Fruit fly (Drosophila melanogaster): ENCODE results near the gene Med.

The Med gene

DNA sequence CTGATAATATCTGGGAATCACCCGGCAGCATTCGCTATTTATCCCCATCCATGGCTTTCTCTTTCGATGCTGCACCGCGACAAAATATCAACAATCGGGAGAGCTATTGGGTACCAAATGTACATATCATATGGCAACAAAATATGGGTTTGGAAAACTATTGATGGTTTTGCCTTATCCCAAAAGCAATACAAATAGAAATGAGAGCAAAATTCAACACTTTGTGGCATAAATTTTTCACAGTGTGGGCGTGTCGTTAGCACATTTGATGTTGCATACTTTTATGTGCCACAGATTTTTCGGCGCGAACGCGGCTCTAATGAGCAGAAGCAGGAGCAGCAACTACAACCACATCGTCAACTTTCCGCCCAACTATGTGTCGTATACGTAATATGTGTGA is 21.5 kb downstream of the Med start (continued):
- no peak for TF ChIP-seq Hey (tag; optimal IDR thresholded peaks at IDR 0.05)
- no peak for TF ChIP-seq Aef1 (GFP tag; IDR thresholded peaks at IDR 0.05)
- TF ChIP-seq p53 (GFP tag; optimal IDR thresholded peaks at IDR 0.05), result no peak
- no peak for TF ChIP-seq hth (optimal IDR thresholded peaks at IDR 0.05)
- no peak for TF ChIP-seq crc (GFP tag; optimal IDR thresholded peaks at IDR 0.05)
- TF ChIP-seq Dip3 (GFP tag; optimal IDR thresholded peaks at IDR 0.05), result no peak
- TF ChIP-seq gt (GFP tag; IDR thresholded peaks at IDR 0.05), result no peak
- 0 out of 2 replicates have a peak, but pooled peaks have one; percentile 9 for TF ChIP-seq seq (GFP tag; IDR thresholded peaks at IDR 0.05)
- TF ChIP-seq psq (GFP tag; optimal IDR thresholded peaks at IDR 0.05), result no peak
- no peak for TF ChIP-seq cato (GFP tag; optimal IDR thresholded peaks at IDR 0.05; ENCODE audit: borderline replicate concordance)
- no peak for TF ChIP-seq CG3163 (GFP tag; optimal IDR thresholded peaks at IDR 0.05)
- no peak for TF ChIP-seq CG10462 (GFP tag; optimal IDR thresholded peaks at IDR 0.05)
- TF ChIP-seq Ptx1 (GFP tag; IDR thresholded peaks at IDR 0.05), result 0 out of 2 replicates have a peak, but pooled peaks have one; percentile 26
- no peak for TF ChIP-seq Atf-2 (GFP tag; optimal IDR thresholded peaks at IDR 0.05)
- TF ChIP-seq dan (GFP tag; IDR thresholded peaks at IDR 0.05), result no peak
- TF ChIP-seq pita (GFP tag; optimal IDR thresholded peaks at IDR 0.05), result no peak
- no peak for TF ChIP-seq CG14860 (GFP tag; IDR thresholded peaks at IDR 0.05; ENCODE audit: partially characterized antibody)
- no peak for TF ChIP-seq CoRest (tag; optimal IDR thresholded peaks at IDR 0.05)
- TF ChIP-seq Optix (GFP tag; IDR thresholded peaks at IDR 0.05), result 0 out of 3 replicates have a peak, but pooled peaks have one; percentile 6
- TF ChIP-seq CG3838 (GFP tag; optimal IDR thresholded peaks at IDR 0.05), result no peak
- TF ChIP-seq Ada2b (GFP tag; IDR thresholded peaks at IDR 0.05), result 0 out of 2 replicates have a peak, but pooled peaks have one; percentile 15
- no peak for TF ChIP-seq chm (GFP tag; IDR thresholded peaks at IDR 0.05)
- TF ChIP-seq CG10274 (GFP tag; optimal IDR thresholded peaks at IDR 0.05), result no peak
- no peak for TF ChIP-seq prd (optimal IDR thresholded peaks at IDR 0.05)
- TF ChIP-seq prd (GFP tag; IDR thresholded peaks at IDR 0.05), result peak; percentile 28; the same call in 1 of the 3 replicates
- TF ChIP-seq CG4328 (GFP tag; optimal IDR thresholded peaks at IDR 0.05), result no peak
- no peak for TF ChIP-seq Bteb2 (GFP tag; optimal IDR thresholded peaks at IDR 0.05)
- TF ChIP-seq CG8290 (GFP tag; optimal IDR thresholded peaks at IDR 0.05), result no peak
- TF ChIP-seq CG8290 (tag; optimal IDR thresholded peaks at IDR 0.05), result peak in 1 of 2 experiments; percentile 46
- TF ChIP-seq CG6791 (GFP tag; IDR thresholded peaks at IDR 0.05; ENCODE audit: partially characterized antibody), result no peak
- TF ChIP-seq CG10979 (tag; optimal IDR thresholded peaks at IDR 0.05), result no peak
- no peak for TF ChIP-seq emc (GFP tag; optimal IDR thresholded peaks at IDR 0.05)
- TF ChIP-seq lov (optimal IDR thresholded peaks at IDR 0.05), result no peak
- TF ChIP-seq lov (GFP tag; IDR thresholded peaks at IDR 0.05), result no peak
- TF ChIP-seq CG2678 (tag; optimal IDR thresholded peaks at IDR 0.05), result peak; percentile 5
- TF ChIP-seq Trl (optimal IDR thresholded peaks at IDR 0.05), result no peak
- peak; percentile 16 for TF ChIP-seq Trl (GFP tag; optimal IDR thresholded peaks at IDR 0.05)
- TF ChIP-seq Nf-YA (GFP tag; IDR thresholded peaks at IDR 0.05), result no peak
- no peak for TF ChIP-seq CG13894 (tag; optimal IDR thresholded peaks at IDR 0.05)
- no peak for TF ChIP-seq C15 (GFP tag; IDR thresholded peaks at IDR 0.05)
- TF ChIP-seq dysf (GFP tag; IDR thresholded peaks at IDR 0.05), result 0 out of 3 replicates have a peak, but pooled peaks have one; percentile 40
- no peak for TF ChIP-seq CG17361 (GFP tag; IDR thresholded peaks at IDR 0.05)
- no peak for TF ChIP-seq CG14667 (GFP tag; IDR thresholded peaks at IDR 0.05)
- TF ChIP-seq wdn (GFP tag; IDR thresholded peaks at IDR 0.05), result peak; percentile 20; the same call in 1 of the 2 replicates
- peak; percentile 27 for TF ChIP-seq unpg (GFP tag; optimal IDR thresholded peaks at IDR 0.05)
- no peak for TF ChIP-seq oc (tag; optimal IDR thresholded peaks at IDR 0.05)
- no peak for TF ChIP-seq rib (GFP tag; IDR thresholded peaks at IDR 0.05)
- no peak for TF ChIP-seq CG6683 (GFP tag; optimal IDR thresholded peaks at IDR 0.05)
- TF ChIP-seq Doc3 (GFP tag; IDR thresholded peaks at IDR 0.05; ENCODE audit: partially characterized antibody), result no peak
- TF ChIP-seq Rx (GFP tag; IDR thresholded peaks at IDR 0.05), result no peak; the same call in 1 of the 2 replicates
- TF ChIP-seq Atf3 (GFP tag; optimal IDR thresholded peaks at IDR 0.05), result no peak
- no peak for TF ChIP-seq HLH3B (GFP tag; IDR thresholded peaks at IDR 0.05)
- no peak for TF ChIP-seq CG10267 (tag; optimal IDR thresholded peaks at IDR 0.05)
- TF ChIP-seq h (optimal IDR thresholded peaks at IDR 0.05), result no peak
